Worm (Caenorhabditis elegans) whole organism, L2 larva: ENCODE results near the gene C46G7.5.

Source experiments
- ama-1 ChIP-seq: fragments of 150-350 bp; optimal IDR thresholded peaks from 2 replicates; lab custom pipeline; 2018; ENCODE audit warnings: inconsistent platforms
- ceh-16 ChIP-seq: fragments of 150-350 bp; optimal IDR thresholded peaks from 2 replicates; lab custom pipeline; 2014; ENCODE audit warnings: missing biosample characterization, missing genetic modification characterization
- mbf-1 ChIP-seq: sonication (generic microtip); optimal IDR thresholded peaks from 2 replicates; lab custom pipeline; 2017; ENCODE audit warnings: missing biosample characterization, missing genetic modification characterization
- nhr-11 ChIP-seq: fragments of 150-350 bp; optimal IDR thresholded peaks from 2 replicates; lab custom pipeline; 2014; ENCODE audit warnings: missing biosample characterization, missing genetic modification characterization
- nhr-237 ChIP-seq: fragments of 150-350 bp; optimal IDR thresholded peaks from 2 replicates; lab custom pipeline; 2014; ENCODE audit warnings: missing biosample characterization, missing genetic modification characterization
- nhr-6 ChIP-seq: fragments of 150-350 bp; optimal IDR thresholded peaks from 2 replicates; lab custom pipeline; 2014; ENCODE audit warnings: missing biosample characterization, missing genetic modification characterization
- skn-1 ChIP-seq: sonication (generic microtip); optimal IDR thresholded peaks from 2 replicates; lab custom pipeline; 2017; ENCODE audit warnings: missing biosample characterization, missing genetic modification characterization

C46G7.5 gene

DNA sequence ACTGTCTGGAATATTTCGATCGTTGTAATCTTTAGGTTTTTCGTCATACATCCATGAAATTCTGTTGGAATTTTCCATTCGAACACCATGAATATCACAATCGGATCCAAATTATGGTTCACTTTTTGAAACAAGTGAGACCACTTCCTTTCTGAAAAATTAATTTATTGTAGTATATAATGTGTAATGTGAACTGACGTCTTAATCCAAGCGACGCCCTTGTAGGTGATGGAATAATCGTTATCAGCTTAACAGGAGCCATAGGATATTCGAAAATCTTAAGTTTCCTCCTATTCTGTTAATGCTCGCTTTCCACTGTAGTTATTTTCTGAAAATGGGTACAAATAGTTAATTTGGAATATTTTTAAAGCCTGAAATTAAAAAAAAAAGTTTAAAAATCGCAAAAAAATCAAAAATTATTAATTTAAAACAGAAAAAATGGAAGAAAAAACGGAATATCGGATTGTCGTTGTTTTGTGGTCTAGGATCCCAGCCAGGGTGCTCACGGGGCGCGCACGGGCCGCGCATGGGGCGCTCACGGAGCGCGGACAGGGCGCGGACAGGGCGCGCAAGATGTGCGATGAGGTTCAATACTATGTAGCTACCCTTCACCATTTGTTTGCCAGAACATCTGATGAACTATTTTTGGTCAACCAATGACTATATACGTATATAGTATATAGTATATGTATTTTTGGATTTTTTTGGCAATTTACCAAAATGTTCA, 49.1 kb downstream of the C46G7.5 start, which contains the start of gene K02B2.6:
TSS of gene K02B2.6 (minus strand) at position 51 of the 727 bp plus-strand sequence.
- no peak for TF ChIP-seq skn-1 (tag; lab: Kevin White, UChicago)
- no peak for TF ChIP-seq nhr-237 (tag; lab: Kevin White, UChicago)
- no peak for TF ChIP-seq nhr-11
- TF ChIP-seq mbf-1 (tag; lab: Kevin White, UChicago): no peak
- TF ChIP-seq nhr-6 (tag; lab: Kevin White, UChicago): no peak
- no peak for TF ChIP-seq ama-1 (lab: Kevin White, UChicago)
- no peak for TF ChIP-seq ceh-16 (tag; lab: Kevin White, UChicago)
- TF ChIP-seq, all 48 proteins: peak for 0
